Worm (Caenorhabditis elegans) whole organism, dauer: ENCODE measurements around the gene snt-1.

Experiments
- unc-62 ChIP-seq: sonication (generic microtip); optimal IDR thresholded peaks from 2 replicates; lab custom pipeline; 2017; ENCODE audit warnings: missing biosample characterization, missing genetic modification reagents, missing genetic modification characterization

snt-1 gene

ce11 chrII:6843680-6844079, 32.9 kb downstream of the snt-1 start:
- no peak for TF ChIP-seq unc-62 (GFP tag; lab: Kevin White, UChicago)

ce11 chrII:6844227-6845005, 33.7 kb downstream of the snt-1 start:
- no peak for TF ChIP-seq unc-62 (GFP tag; lab: Kevin White, UChicago)

DNA sequence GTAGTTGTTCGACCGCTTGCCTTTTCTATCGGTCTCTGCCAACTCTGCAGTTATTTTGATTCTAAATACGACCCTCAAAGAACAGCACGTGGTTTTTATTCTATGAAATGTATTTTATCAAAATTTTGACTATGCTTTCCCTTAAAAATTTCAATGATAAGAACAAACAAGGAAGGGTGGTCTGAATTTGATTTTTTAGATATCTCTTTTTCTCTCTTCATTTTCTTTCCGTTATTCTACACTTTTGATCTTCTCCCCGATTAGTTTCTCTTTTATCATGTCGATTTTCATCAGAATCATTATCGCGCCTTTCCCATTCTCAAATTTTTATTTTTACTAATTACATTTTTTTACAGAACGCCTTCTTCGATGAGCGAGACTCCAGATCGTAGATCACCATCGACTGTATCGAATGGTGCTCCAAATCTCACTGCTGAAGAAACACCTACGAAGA, 34.3 kb downstream of the snt-1 start:
- no peak for TF ChIP-seq unc-62 (GFP tag; lab: Kevin White, UChicago)

DNA sequence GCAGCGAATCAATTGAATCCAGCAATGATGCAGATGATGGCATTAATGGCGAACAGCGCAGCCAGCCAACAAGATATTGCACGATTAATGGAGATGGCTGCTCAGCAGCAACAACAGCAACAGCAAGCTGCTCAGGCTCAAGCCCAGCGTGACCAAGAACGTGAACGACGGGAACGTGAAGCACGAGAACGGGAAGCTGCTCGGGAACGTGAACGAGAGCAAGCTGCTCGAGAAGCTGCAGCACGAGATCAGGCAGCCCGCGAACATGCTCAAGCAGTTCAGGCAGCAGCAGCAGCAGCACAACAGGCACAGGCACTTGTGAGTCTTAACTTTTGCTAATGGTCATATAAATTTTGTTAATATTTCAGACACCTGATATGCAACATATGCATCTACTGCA, 36.0 kb downstream of the snt-1 start:
- TF ChIP-seq unc-62 (GFP tag; lab: Kevin White, UChicago), result no peak

- no peak for TF ChIP-seq unc-62 (GFP tag; lab: Kevin White, UChicago)
These were observed 37.2 kb downstream of the snt-1 start, which contains the start of gene tbc-6 for ce11 chrII:6847917-6848379. Gene tbc-6 (plus strand): TSS chrII:6848124.

ce11 chrII:6849308-6849707, 38.5 kb downstream of the snt-1 start:
- no peak for TF ChIP-seq unc-62 (GFP tag; lab: Kevin White, UChicago)

- no peak for TF ChIP-seq unc-62 (GFP tag; lab: Kevin White, UChicago)
These were observed 41.2 kb downstream of the snt-1 start, which contains the start of gene C04A2.15 for ce11 chrII:6851938-6852337. Gene C04A2.15 (plus strand): TSS chrII:6852236.

DNA sequence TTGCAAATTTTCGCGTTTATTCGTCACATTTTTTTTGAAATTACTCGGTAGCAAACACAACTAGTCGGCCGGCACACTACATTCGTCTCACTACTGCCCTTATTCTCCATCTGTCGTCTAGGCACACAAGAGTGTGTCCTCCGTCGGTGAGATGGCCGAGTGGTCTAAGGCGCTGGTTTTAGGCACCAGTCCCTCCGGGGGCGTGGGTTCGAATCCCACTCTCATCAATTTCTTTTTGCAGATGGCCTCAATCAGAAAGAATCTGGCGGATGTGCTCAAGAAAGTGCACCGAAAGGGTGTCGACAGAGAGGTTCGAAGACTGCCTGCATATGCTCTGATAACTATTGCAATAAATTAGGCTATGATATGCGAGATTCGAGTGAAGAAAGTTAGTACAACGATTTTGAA, 42.3 kb downstream of the snt-1 start:
- TF ChIP-seq unc-62 (GFP tag; lab: Kevin White, UChicago), result no peak

ce11 chrII:6858201-6858600, 47.4 kb downstream of the snt-1 start, which contains the start of gene dnj-5:
Gene dnj-5 (minus strand): TSS chrII:6858301.
- TF ChIP-seq unc-62 (GFP tag; lab: Kevin White, UChicago), result no peak

- TF ChIP-seq unc-62 (GFP tag; lab: Kevin White, UChicago), result no peak
These were observed 48.1 kb downstream of the snt-1 start for ce11 chrII:6858835-6859234.

DNA sequence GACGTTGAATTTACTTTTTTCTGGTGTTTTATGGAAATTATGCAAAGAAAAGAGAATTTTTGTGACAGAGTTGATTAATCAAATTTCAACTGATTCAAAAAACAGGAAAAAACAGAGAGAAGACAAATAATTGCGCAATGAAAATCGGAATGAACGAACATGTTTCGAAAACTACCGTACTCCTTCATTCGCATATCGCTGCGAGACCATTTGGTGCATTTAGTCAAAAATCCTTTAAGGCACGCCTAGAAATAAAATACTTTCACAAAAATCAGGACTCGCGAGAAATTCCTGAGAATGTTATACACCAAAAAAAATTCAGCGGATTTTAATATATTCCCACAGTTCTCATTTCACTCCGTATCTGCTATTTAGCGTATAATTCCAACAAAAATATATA, 49.3 kb downstream of the snt-1 start:
- no peak for TF ChIP-seq unc-62 (GFP tag; lab: Kevin White, UChicago)

ce11 chrII:6863652-6864051, 52.9 kb downstream of the snt-1 start, which contains the start of gene aff-1:
Gene aff-1 (minus strand): TSS chrII:6863752.
- no peak for TF ChIP-seq unc-62 (GFP tag; lab: Kevin White, UChicago)
